Fruit fly (Drosophila melanogaster): ENCODE results near the gene CG3226.

The CG3226 gene

DNA sequence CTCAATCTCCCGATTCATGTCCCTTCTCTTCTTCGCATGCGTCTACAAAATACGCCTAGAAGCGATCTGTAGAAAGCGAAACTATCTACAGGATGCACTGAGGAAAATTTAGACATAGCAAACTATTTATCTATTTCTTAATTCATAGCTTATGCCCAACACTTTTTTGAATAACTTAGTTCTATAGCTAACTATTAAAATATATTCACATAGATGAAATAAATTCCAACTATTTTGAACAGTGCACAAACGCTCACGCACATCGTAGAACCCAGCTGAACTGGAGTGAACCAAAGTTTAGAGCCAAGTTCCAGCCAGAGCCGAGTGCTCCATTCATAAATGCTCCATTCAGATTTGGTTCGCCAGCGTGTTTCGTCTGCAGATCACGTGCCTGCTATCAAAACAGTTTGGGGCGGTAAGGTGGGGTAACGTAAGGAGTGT lies 32.5 kb downstream of the CG3226 start (continued):
- TF ChIP-seq CG12299 (tag; optimal IDR thresholded peaks at IDR 0.05) = no peak
- TF ChIP-seq Hmr (GFP tag; optimal IDR thresholded peaks at IDR 0.05) = peak; percentile 45
- no peak for TF ChIP-seq CG5953 (GFP tag; IDR thresholded peaks at IDR 0.05)
- TF ChIP-seq Dref (GFP tag; IDR thresholded peaks at IDR 0.05) = no peak
- no peak for TF ChIP-seq cg (GFP tag; optimal IDR thresholded peaks at IDR 0.05)
- TF ChIP-seq Oli (tag; optimal IDR thresholded peaks at IDR 0.05) = peak; percentile 33
- peak; percentile 20 for TF ChIP-seq Deaf1 (tag; optimal IDR thresholded peaks at IDR 0.05)
- peak; percentile 75 for TF ChIP-seq Rfx (GFP tag; IDR thresholded peaks at IDR 0.05)
- no peak for TF ChIP-seq so (GFP tag; IDR thresholded peaks at IDR 0.05)
- TF ChIP-seq CG17359 (tag; optimal IDR thresholded peaks at IDR 0.05) = peak; percentile 43
- TF ChIP-seq Aef1 (GFP tag; IDR thresholded peaks at IDR 0.05) = no peak
- TF ChIP-seq CG30020 (tag; optimal IDR thresholded peaks at IDR 0.05) = no peak
- no peak for TF ChIP-seq CG43689 (GFP tag; IDR thresholded peaks at IDR 0.05)
- no peak for TF ChIP-seq odd (GFP tag; optimal IDR thresholded peaks at IDR 0.05)
- TF ChIP-seq Max (GFP tag; optimal IDR thresholded peaks at IDR 0.05) = peak; percentile 23
- no peak for TF ChIP-seq crp (GFP tag; optimal IDR thresholded peaks at IDR 0.05)
- peak; percentile 28 for TF ChIP-seq CG12155 (GFP tag; optimal IDR thresholded peaks at IDR 0.05)
- no peak for TF ChIP-seq gfzf (GFP tag; optimal IDR thresholded peaks at IDR 0.05)
- no peak for TF ChIP-seq CG12236 (GFP tag; optimal IDR thresholded peaks at IDR 0.05)
- TF ChIP-seq CG8290 (GFP tag; optimal IDR thresholded peaks at IDR 0.05) = peak; percentile 40
- peak in 1 of 2 experiments; percentile 14 for TF ChIP-seq CG8290 (tag; optimal IDR thresholded peaks at IDR 0.05)
- peak; percentile 50 for TF ChIP-seq tin (GFP tag; optimal IDR thresholded peaks at IDR 0.05)
- TF ChIP-seq az2 (GFP tag; optimal IDR thresholded peaks at IDR 0.05) = peak; percentile 9
- TF ChIP-seq Usf (GFP tag; optimal IDR thresholded peaks at IDR 0.05) = no peak
- no peak for TF ChIP-seq mirr (GFP tag; optimal IDR thresholded peaks at IDR 0.05)
- no peak for TF ChIP-seq Stat92E (GFP tag; optimal IDR thresholded peaks at IDR 0.05)
- TF ChIP-seq vnd (GFP tag; IDR thresholded peaks at IDR 0.05; ENCODE audit: partially characterized antibody) = no peak
- TF ChIP-seq Awh (GFP tag; IDR thresholded peaks at IDR 0.05) = no peak
- TF ChIP-seq CG12769 (tag; optimal IDR thresholded peaks at IDR 0.05) = peak; percentile 47
- TF ChIP-seq crol (GFP tag; IDR thresholded peaks at IDR 0.05) = no peak
- TF ChIP-seq CG1233 (GFP tag; optimal IDR thresholded peaks at IDR 0.05) = peak; percentile 30
- TF ChIP-seq CG3726 (GFP tag; IDR thresholded peaks at IDR 0.05) = no peak
- no peak for TF ChIP-seq CG7745 (tag; optimal IDR thresholded peaks at IDR 0.05)
- TF ChIP-seq CG30403 (GFP tag; optimal IDR thresholded peaks at IDR 0.05) = peak; percentile 47
- TF ChIP-seq kah (GFP tag; optimal IDR thresholded peaks at IDR 0.05) = no peak
- TF ChIP-seq Bgb (GFP tag; IDR thresholded peaks at IDR 0.05; ENCODE audit: partially characterized antibody) = no peak
- no peak for TF ChIP-seq Trl (optimal IDR thresholded peaks at IDR 0.05)
- TF ChIP-seq Trl (GFP tag; optimal IDR thresholded peaks at IDR 0.05) = peak; percentile 17
- peak; percentile 27 for TF ChIP-seq Side (GFP tag; optimal IDR thresholded peaks at IDR 0.05)
- no peak for TF ChIP-seq luna (GFP tag; optimal IDR thresholded peaks at IDR 0.05)
- TF ChIP-seq Sox102F (GFP tag; optimal IDR thresholded peaks at IDR 0.05) = peak; percentile 18
- no peak for TF ChIP-seq Nf-YC (tag; optimal IDR thresholded peaks at IDR 0.05)
- TF ChIP-seq sens-2 (GFP tag; IDR thresholded peaks at IDR 0.05) = no peak
- no peak for TF ChIP-seq CG13287 (GFP tag; IDR thresholded peaks at IDR 0.05; ENCODE audit: partially characterized antibody)
- no peak for TF ChIP-seq GATAe (GFP tag; conservative IDR thresholded peaks at IDR 0.05)
- no peak for TF ChIP-seq zen2 (GFP tag; IDR thresholded peaks at IDR 0.05; ENCODE audit: partially characterized antibody)
- TF ChIP-seq Ets97D (GFP tag; optimal IDR thresholded peaks at IDR 0.05) = no peak
- TF ChIP-seq fd96Cb (tag; optimal IDR thresholded peaks at IDR 0.05) = peak; percentile 45
- TF ChIP-seq CG8281 (tag; optimal IDR thresholded peaks at IDR 0.05) = no peak
- TF ChIP-seq CG10959 (GFP tag; IDR thresholded peaks at IDR 0.05) = peak; percentile 45; the same call in 1 of the 2 replicates
- TF ChIP-seq gsb-n (tag; optimal IDR thresholded peaks at IDR 0.05) = peak; percentile 10

All from whole organism, embryonic.